Fruit fly (Drosophila melanogaster): ENCODE measurements around the gene CG12499.

DNA sequence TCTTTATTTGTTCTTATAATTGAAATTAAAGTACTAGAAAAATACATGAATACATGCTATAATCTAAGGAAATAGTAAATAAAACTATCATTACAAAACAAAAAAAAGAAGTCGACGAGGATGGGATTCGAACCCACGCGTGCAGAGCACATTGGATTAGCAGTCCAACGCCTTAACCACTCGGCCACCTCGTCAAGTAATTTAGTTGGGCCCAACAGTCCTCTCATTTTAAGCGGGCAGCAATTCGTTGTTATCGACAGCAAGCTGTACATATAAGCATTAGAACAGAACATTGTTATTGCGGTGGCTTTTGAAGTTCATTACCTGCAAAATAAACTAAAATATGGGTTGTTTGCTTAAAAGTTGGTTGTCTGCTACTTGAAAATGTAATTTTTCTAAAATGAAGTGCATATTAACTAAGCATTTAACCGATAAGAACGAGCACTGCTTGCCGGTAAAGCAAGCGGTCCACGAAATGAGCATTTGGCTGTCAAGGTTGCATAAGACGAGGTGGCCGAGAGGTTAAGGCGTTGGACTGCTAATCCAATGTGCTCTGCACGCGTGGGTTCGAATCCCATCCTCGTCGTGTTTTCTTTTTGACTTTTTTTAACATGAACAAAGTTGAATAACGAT lies 49.2 kb downstream of the CG12499 start:
- TF ChIP-seq CG31627 (GFP tag; optimal IDR thresholded peaks at IDR 0.05) = no peak
- no peak for TF ChIP-seq achi (GFP tag; optimal IDR thresholded peaks at IDR 0.05)
- TF ChIP-seq ss (GFP tag; optimal IDR thresholded peaks at IDR 0.05) = no peak
- no peak for TF ChIP-seq fkh (GFP tag; optimal IDR thresholded peaks at IDR 0.05)
- TF ChIP-seq acj6 (GFP tag; optimal IDR thresholded peaks at IDR 0.05) = no peak
- no peak for TF ChIP-seq Hr39 (GFP tag; optimal IDR thresholded peaks at IDR 0.05)
- no peak for TF ChIP-seq CG3919 (GFP tag; optimal IDR thresholded peaks at IDR 0.05)
